Fruit fly (Drosophila melanogaster) whole organism, embryonic: ENCODE measurements around the gene CG14100.
A peak's percentile ranks its signal among the peaks of the same experiment; 100 is the strongest.

Source experiments
- Antp ChIP-seq: fragments of 200-800 bp; sonication (Bioruptor generic); optimal IDR thresholded peaks from 3 replicates; lab custom pipeline; 2016; ENCODE audit warnings: missing biosample characterization, missing genetic modification characterization
- Bdp1 ChIP-seq: fragments of 200-800 bp; sonication (Bioruptor generic); optimal IDR thresholded peaks from 3 replicates; lab custom pipeline; 2016; ENCODE audit warnings: missing biosample characterization, missing genetic modification characterization
- Blimp-1 ChIP-seq: fragments of 200-800 bp; sonication (Bioruptor generic); optimal IDR thresholded peaks from 3 replicates; lab custom pipeline; 2018; ENCODE audit warnings: missing biosample characterization, missing genetic modification characterization, mild to moderate bottlenecking, moderate library complexity, missing genetic modification reagents
- CG10462 ChIP-seq: fragments of 200-800 bp; sonication (Bioruptor generic); optimal IDR thresholded peaks from 2 replicates; lab custom pipeline; 2016; ENCODE audit warnings: missing biosample characterization, missing genetic modification characterization
- CG12659 ChIP-seq: fragments of 200-800 bp; sonication (Bioruptor generic); optimal IDR thresholded peaks from 3 replicates; lab custom pipeline; 2017; ENCODE audit warnings: mild to moderate bottlenecking, missing biosample characterization, missing genetic modification reagents, missing genetic modification characterization
- CG12769 ChIP-seq: fragments of 200-800 bp; sonication (Bioruptor generic); optimal IDR thresholded peaks from 2 replicates; lab custom pipeline; 2019; ENCODE audit warnings: missing biosample characterization, mild to moderate bottlenecking, missing genetic modification characterization, moderate library complexity
- CG13296 ChIP-seq: fragments of 200-800 bp; sonication (Bioruptor generic); optimal IDR thresholded peaks from 3 replicates; lab custom pipeline; 2018; ENCODE audit warnings: missing biosample characterization, mild to moderate bottlenecking, missing genetic modification characterization
- CG15479 ChIP-seq: fragments of 200-800 bp; sonication (Bioruptor generic); optimal IDR thresholded peaks from 3 replicates; lab custom pipeline; 2019; ENCODE audit warnings: missing biosample characterization, mild to moderate bottlenecking, missing genetic modification characterization, moderate library complexity
- CG17359 ChIP-seq: fragments of 200-800 bp; sonication (Bioruptor generic); optimal IDR thresholded peaks from 3 replicates; lab custom pipeline; 2018; ENCODE audit warnings: missing biosample characterization, mild to moderate bottlenecking, missing genetic modification characterization, moderate library complexity
- CG18619 ChIP-seq: fragments of 200-800 bp; sonication (Bioruptor generic); optimal IDR thresholded peaks from 3 replicates; lab custom pipeline; 2017; ENCODE audit warnings: missing biosample characterization, mild to moderate bottlenecking, missing genetic modification characterization
- CG3163 ChIP-seq: fragments of 200-800 bp; sonication (Bioruptor generic); optimal IDR thresholded peaks from 3 replicates; lab custom pipeline; 2016; ENCODE audit warnings: missing biosample characterization, missing genetic modification characterization
- CG32767 ChIP-seq: fragments of 200-800 bp; sonication (Bioruptor generic); IDR thresholded peaks from 2 replicates; pipeline ENCODE4 v1.3.6; 2022; ENCODE audit warnings: missing biosample characterization, missing genetic modification characterization
- CG33557 ChIP-seq: fragments of 200-800 bp; sonication (Bioruptor generic); optimal IDR thresholded peaks from 2 replicates; lab custom pipeline; 2019; ENCODE audit warnings: missing biosample characterization, mild to moderate bottlenecking, missing genetic modification characterization, moderate library complexity
- CG6272 ChIP-seq: fragments of 200-800 bp; sonication (Bioruptor generic); IDR thresholded peaks from 2 replicates; pipeline ENCODE4 v1.3.6; 2022; ENCODE audit warnings: missing biosample characterization, missing genetic modification characterization
- CG6654 ChIP-seq: fragments of 200-800 bp; sonication (Bioruptor generic); optimal IDR thresholded peaks from 2 replicates; lab custom pipeline; 2017; ENCODE audit warnings: missing biosample characterization, mild to moderate bottlenecking, missing genetic modification characterization
- CG7963 ChIP-seq: fragments of 200-800 bp; sonication (Bioruptor generic); IDR thresholded peaks from 3 replicates; pipeline ENCODE4 v1.3.6; 2022; ENCODE audit warnings: missing biosample characterization, missing genetic modification characterization; ENCODE audit not compliant: partially characterized antibody
- CG8290 ChIP-seq, 3 experiments: fragments of 200-800 bp; sonication (Bioruptor generic); optimal IDR thresholded peaks; 2 replicates each; lab custom pipeline; 2016 to 2019; ENCODE audit warnings: missing biosample characterization in 3 of 3, missing genetic modification characterization in 3 of 3, mild to moderate bottlenecking in 2 of 3, moderate library complexity in 1 of 3
- CG9817 ChIP-seq: fragments of 200-800 bp; sonication (Bioruptor generic); optimal IDR thresholded peaks from 2 replicates; lab custom pipeline; 2018; ENCODE audit warnings: missing biosample characterization, mild to moderate bottlenecking, missing genetic modification characterization, moderate library complexity
- Dfd ChIP-seq, 2 experiments: fragments of >200 bp; optimal IDR thresholded peaks; 2 replicates each; lab custom pipeline; 2017; ENCODE audit warnings: missing biosample characterization in 2 of 2, missing genetic modification characterization in 2 of 2
- Hr51 ChIP-seq, 2 experiments: fragments of 200-800 bp; sonication (Bioruptor generic); optimal IDR thresholded peaks; 2 replicates in 1 of 2; 3 replicates in 1 of 2; lab custom pipeline; 2016 to 2018; ENCODE audit warnings: missing biosample characterization in 2 of 2, missing genetic modification characterization in 2 of 2, mild to moderate bottlenecking in 1 of 2, moderate library complexity in 1 of 2
- MBD-R2 ChIP-seq: fragments of 200-800 bp; sonication (Bioruptor generic); IDR thresholded peaks from 2 replicates; pipeline ENCODE4 v1.3.6; 2022; ENCODE audit warnings: missing biosample characterization, missing genetic modification characterization
- Med ChIP-seq: fragments of 200-800 bp; sonication (Bioruptor generic); peaks from one replicate; lab custom pipeline; 2016; ENCODE audit warnings: missing biosample characterization, missing genetic modification characterization, mild to moderate bottlenecking, inconsistent platforms, moderate library complexity
- Nf-YC ChIP-seq: fragments of 200-800 bp; optimal IDR thresholded peaks from 3 replicates; lab custom pipeline; 2019; ENCODE audit warnings: missing biosample characterization, mild to moderate bottlenecking, missing genetic modification characterization, moderate library complexity
- Side ChIP-seq: fragments of 200-800 bp; sonication (Bioruptor generic); optimal IDR thresholded peaks from 2 replicates; lab custom pipeline; 2016; ENCODE audit warnings: missing biosample characterization, missing genetic modification characterization
- Usf ChIP-seq: fragments of 200-800 bp; sonication (Bioruptor generic); optimal IDR thresholded peaks from 2 replicates; lab custom pipeline; 2017; ENCODE audit warnings: missing genotype, missing biosample characterization, missing genetic modification characterization
- Vsx1 ChIP-seq: fragments of 200-800 bp; sonication (Bioruptor generic); optimal IDR thresholded peaks from 2 replicates; lab custom pipeline; 2017; ENCODE audit warnings: missing biosample characterization, mild to moderate bottlenecking, missing genetic modification characterization, missing genetic modification reagents
- YL-1 ChIP-seq: fragments of 200-800 bp; sonication (Bioruptor generic); optimal IDR thresholded peaks from 3 replicates; lab custom pipeline; 2017; ENCODE audit warnings: missing biosample characterization, mild to moderate bottlenecking, missing genetic modification characterization
- amos ChIP-seq: fragments of 200-800 bp; sonication (Bioruptor generic); IDR thresholded peaks from 2 replicates; pipeline ENCODE4 v1.3.6; 2022; ENCODE audit warnings: missing biosample characterization, missing genetic modification characterization; ENCODE audit not compliant: partially characterized antibody
- bowl ChIP-seq: fragments of 200-800 bp; sonication (Bioruptor generic); IDR thresholded peaks from 2 replicates; pipeline ENCODE4 v1.3.6; 2022; ENCODE audit warnings: missing biosample characterization, missing genetic modification characterization
- en ChIP-seq: fragments of 200-800 bp; sonication (Bioruptor generic); optimal IDR thresholded peaks from 2 replicates; lab custom pipeline; 2016; ENCODE audit warnings: missing biosample characterization, missing genetic modification characterization
- eve ChIP-seq, 2 experiments: fragments of >200 bp; optimal IDR thresholded peaks; 2 replicates each; lab custom pipeline; 2017; ENCODE audit warnings: missing biosample characterization in 2 of 2, missing genetic modification characterization in 2 of 2
- gcm2 ChIP-seq: fragments of 200-800 bp; sonication (Bioruptor generic); optimal IDR thresholded peaks from 2 replicates; lab custom pipeline; 2016; ENCODE audit warnings: missing biosample characterization, missing genetic modification characterization
- gem ChIP-seq: fragments of 200-800 bp; sonication (Bioruptor generic); optimal IDR thresholded peaks from 2 replicates; lab custom pipeline; 2019; ENCODE audit warnings: missing biosample characterization, mild to moderate bottlenecking, missing genetic modification characterization, moderate library complexity
- gro ChIP-seq: fragments of 200-800 bp; sonication (Bioruptor generic); optimal IDR thresholded peaks from 2 replicates; lab custom pipeline; 2016; ENCODE audit warnings: missing biosample characterization, missing genetic modification characterization
- gsb ChIP-seq: fragments of 200-800 bp; sonication (Bioruptor generic); IDR thresholded peaks from 2 replicates; pipeline ENCODE4 v1.3.6; 2022; ENCODE audit warnings: missing biosample characterization, missing genetic modification characterization
- kah ChIP-seq: fragments of 200-800 bp; sonication (Bioruptor generic); optimal IDR thresholded peaks from 2 replicates; lab custom pipeline; 2018; ENCODE audit warnings: missing biosample characterization, mild to moderate bottlenecking, missing genetic modification characterization
- kay ChIP-seq: fragments of 200-800 bp; sonication (Bioruptor generic); optimal IDR thresholded peaks from 2 replicates; lab custom pipeline; 2016; ENCODE audit warnings: missing biosample characterization, missing genetic modification characterization
- lbe ChIP-seq: fragments of 200-800 bp; sonication (Bioruptor generic); optimal IDR thresholded peaks from 2 replicates; lab custom pipeline; 2016; ENCODE audit warnings: missing biosample characterization, mild to moderate bottlenecking, missing genetic modification characterization
- lmd ChIP-seq: fragments of 200-800 bp; sonication (Bioruptor generic); IDR thresholded peaks from 2 replicates; pipeline ENCODE4 v1.3.6; 2022; ENCODE audit warnings: missing biosample characterization, missing genetic modification characterization
- nerfin-2 ChIP-seq: fragments of 200-800 bp; sonication (Bioruptor generic); IDR thresholded peaks from 2 replicates; pipeline ENCODE4 v1.3.6; 2022; ENCODE audit warnings: missing biosample characterization, missing genetic modification characterization; ENCODE audit not compliant: partially characterized antibody
- p53 ChIP-seq: fragments of 200-800 bp; sonication (Bioruptor generic); optimal IDR thresholded peaks from 2 replicates; lab custom pipeline; 2016; ENCODE audit warnings: missing biosample characterization, missing genetic modification characterization
- sc ChIP-seq, 3 experiments: fragments of >200 bp in 2 of 3; fragments of 200-800 bp in 1 of 3; sonication (Bioruptor generic) in 1 of 3; optimal IDR thresholded peaks; 2 replicates in 2 of 3; 3 replicates in 1 of 3; lab custom pipeline; 2017; ENCODE audit warnings: mild to moderate bottlenecking in 1 of 3, missing biosample characterization in 1 of 3, missing genetic modification characterization in 1 of 3, missing genetic modification reagents in 1 of 3
- slou ChIP-seq: fragments of 200-800 bp; sonication (Bioruptor generic); optimal IDR thresholded peaks from 3 replicates; lab custom pipeline; 2016; ENCODE audit warnings: missing biosample characterization, missing genetic modification characterization
- slp2 ChIP-seq: fragments of 200-800 bp; sonication (Bioruptor generic); optimal IDR thresholded peaks from 2 replicates; lab custom pipeline; 2016; ENCODE audit warnings: missing biosample characterization, missing genetic modification characterization
- sqz ChIP-seq: fragments of 200-800 bp; sonication (Bioruptor generic); optimal IDR thresholded peaks from 3 replicates; lab custom pipeline; 2018; ENCODE audit warnings: missing biosample characterization, mild to moderate bottlenecking, missing genetic modification characterization
- twi ChIP-seq: fragments of 200-800 bp; optimal IDR thresholded peaks from 2 replicates; lab custom pipeline; 2019; ENCODE audit warnings: missing biosample characterization, mild to moderate bottlenecking, missing genetic modification characterization, moderate library complexity
- wdn ChIP-seq: fragments of 200-800 bp; sonication (Bioruptor generic); IDR thresholded peaks from 2 replicates; pipeline ENCODE4 v1.3.6; 2022; ENCODE audit warnings: missing biosample characterization, missing genetic modification characterization
- zen ChIP-seq: fragments of 200-800 bp; sonication (Bioruptor generic); optimal IDR thresholded peaks from 3 replicates; lab custom pipeline; 2018; ENCODE audit warnings: missing biosample characterization, mild to moderate bottlenecking, missing genetic modification characterization, moderate library complexity

Gene CG14100

DNA sequence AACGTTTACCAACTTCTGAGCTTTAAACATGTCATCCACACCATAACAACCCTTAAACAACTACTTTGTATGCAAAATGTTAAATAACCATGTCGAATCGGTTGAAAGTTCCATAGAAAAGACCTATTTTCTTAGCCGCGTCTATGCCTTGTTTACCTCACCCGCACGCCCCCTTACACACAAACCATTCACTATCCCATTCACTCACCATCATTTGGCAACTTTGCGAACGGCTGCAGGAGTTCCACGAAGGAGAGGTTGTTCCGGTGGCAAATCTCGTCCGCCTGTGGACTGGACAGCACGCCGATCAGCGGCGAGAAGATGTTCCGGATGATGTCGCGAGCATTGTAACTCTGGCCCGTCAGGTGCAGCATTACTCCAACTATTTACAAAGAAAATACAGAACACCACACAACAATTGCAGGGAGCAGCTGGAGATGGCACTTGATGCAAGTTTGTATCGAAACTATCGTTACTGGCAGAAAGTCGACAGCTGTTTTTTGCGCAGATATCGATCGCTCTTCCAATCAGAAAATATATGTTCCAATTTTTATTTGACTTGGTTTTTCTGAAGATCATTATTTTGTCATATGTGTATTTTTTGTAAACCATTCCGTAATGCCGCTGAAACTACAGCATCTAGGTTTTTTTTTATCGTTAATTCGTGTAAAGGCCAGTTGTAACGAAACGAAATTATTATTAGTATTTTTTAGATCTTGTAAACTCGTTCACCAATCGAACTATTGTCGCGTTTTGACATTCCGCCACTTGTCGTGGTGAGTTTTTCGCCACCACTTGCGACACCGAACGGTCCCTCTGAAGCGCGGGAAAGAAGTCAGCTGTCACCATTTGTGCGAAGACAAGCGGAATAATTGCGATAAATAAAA, 28.0 kb upstream of the CG14100 start, which contains the start of gene asf1 (continued):
- TF ChIP-seq Antp (GFP tag; lab: Kevin White, UChicago) (peak; percentile 23), p53 (GFP tag; lab: Kevin White, UChicago) (no peak), sc (optimal IDR thresholded peaks at IDR 0.05; lab: Kevin White, UChicago) (no peak), sc (GFP tag; optimal IDR thresholded peaks at IDR 0.05; lab: Kevin White, UChicago) (no peak), CG9817 (tag; lab: Kevin White, UChicago) (no peak), Blimp-1 (no peak), eve (GFP tag; optimal IDR thresholded peaks at IDR 0.05; lab: Kevin White, UChicago) (no peak), CG17359 (no peak), CG15479 (peak; percentile 53), nerfin-2 (GFP tag; lab: Robert Waterston, UW) (no peak), MBD-R2 (GFP tag; lab: Robert Waterston, UW) (peak; percentile 42), gcm2 (GFP tag; lab: Kevin White, UChicago) (no peak), Hr51 (GFP tag; optimal IDR thresholded peaks at IDR 0.05; lab: Kevin White, UChicago) (peak in 1 of 2 experiments; percentile 3), Side (no peak), CG12659 (peak; percentile 70), CG8290 (GFP tag; optimal IDR thresholded peaks at IDR 0.05; lab: Kevin White, UChicago) (peak; percentile 21), CG8290 (tag; optimal IDR thresholded peaks at IDR 0.05; lab: Kevin White, UChicago) (no peak), CG12769 (tag; lab: Kevin White, UChicago) (no peak), CG3163 (GFP tag; lab: Kevin White, UChicago) (no peak), YL-1 (peak; percentile 10), CG6272 (GFP tag; lab: Robert Waterston, UW) (no peak), kay (GFP tag; lab: Kevin White, UChicago) (no peak), amos (GFP tag; lab: Robert Waterston, UW) (peak; percentile 74), en (GFP tag; lab: Kevin White, UChicago) (no peak), sqz (no peak), Vsx1 (no peak), CG6654 (GFP tag; lab: Kevin White, UChicago) (no peak), CG32767 (GFP tag; lab: Robert Waterston, UW) (no peak), gro (no peak), CG10462 (GFP tag; lab: Kevin White, UChicago) (no peak), Usf (GFP tag; lab: Kevin White, UChicago) (no peak), gem (tag; lab: Kevin White, UChicago) (no peak), Med (GFP tag; lab: Kevin White, UChicago) (peak; percentile 85), lbe (GFP tag; lab: Kevin White, UChicago) (no peak), slou (GFP tag; lab: Kevin White, UChicago) (no peak), Bdp1 (GFP tag; lab: Kevin White, UChicago) (no peak), kah (GFP tag; lab: Kevin White, UChicago) (peak; percentile 17), Nf-YC (no peak), CG18619 (no peak), lmd (no peak), Dfd (GFP tag; optimal IDR thresholded peaks at IDR 0.05; lab: Kevin White, UChicago) (no peak), twi (tag; lab: Kevin White, UChicago) (no peak), gsb (no peak), CG33557 (GFP tag; lab: Kevin White, UChicago) (no peak), wdn (GFP tag; lab: Robert Waterston, UW) (no peak), CG7963 (GFP tag; lab: Robert Waterston, UW) (no peak; the same call in 2 of the 3 replicates), zen (tag; lab: Kevin White, UChicago) (peak; percentile 2), slp2 (GFP tag; lab: Kevin White, UChicago) (no peak), CG13296 (GFP tag; lab: Kevin White, UChicago) (peak; percentile 17), bowl (GFP tag; lab: Robert Waterston, UW) (no peak)
